Fruit fly (Drosophila melanogaster) whole organism, embryonic: Measurements from ENCODE around the gene CG46301.
A peak's percentile ranks its signal among the peaks of the same experiment; 100 is the strongest.

Source experiments
- Atf6 ChIP-seq: fragments of 200-800 bp; sonication (Bioruptor generic); IDR thresholded peaks from 2 replicates; pipeline ENCODE4 v1.3.6; 2022; ENCODE audit warnings: missing biosample characterization, missing genetic modification characterization
- CG10462 ChIP-seq: fragments of 200-800 bp; sonication (Bioruptor generic); optimal IDR thresholded peaks from 2 replicates; lab custom pipeline; 2016; ENCODE audit warnings: missing biosample characterization, missing genetic modification characterization
- CG10959 ChIP-seq: fragments of 200-800 bp; sonication (Bioruptor generic); IDR thresholded peaks from 2 replicates; pipeline ENCODE4 v1.3.6; 2022; ENCODE audit warnings: missing biosample characterization, missing genetic modification characterization
- CG11247 ChIP-seq: fragments of 200-800 bp; sonication (Bioruptor generic); IDR thresholded peaks from 2 replicates; pipeline ENCODE4 v1.3.6; 2022; ENCODE audit warnings: missing biosample characterization, missing genetic modification characterization
- CG11695 ChIP-seq: fragments of 200-800 bp; sonication (Bioruptor generic); IDR thresholded peaks from 3 replicates; pipeline ENCODE4 v1.3.6; 2022; ENCODE audit warnings: missing biosample characterization, missing genetic modification characterization
- CG14441 ChIP-seq: fragments of 200-800 bp; sonication (Bioruptor generic); IDR thresholded peaks from 2 replicates; pipeline ENCODE4 v1.3.6; 2022; ENCODE audit warnings: missing biosample characterization, missing genetic modification characterization
- CG14667 ChIP-seq: fragments of 200-800 bp; sonication (Bioruptor generic); IDR thresholded peaks from 2 replicates; pipeline ENCODE4 v1.3.6; 2022; ENCODE audit warnings: missing biosample characterization, missing genetic modification characterization
- CG17361 ChIP-seq: fragments of 200-800 bp; sonication (Bioruptor generic); IDR thresholded peaks from 3 replicates; pipeline ENCODE4 v1.3.6; 2022; ENCODE audit warnings: missing biosample characterization, missing genetic modification characterization
- CG2129 ChIP-seq: fragments of 200-800 bp; sonication (Bioruptor generic); IDR thresholded peaks from 2 replicates; pipeline ENCODE4 v1.3.6; 2022; ENCODE audit warnings: missing biosample characterization, missing genetic modification characterization; ENCODE audit not compliant: partially characterized antibody
- CG33213 ChIP-seq: fragments of 200-800 bp; sonication (Bioruptor generic); optimal IDR thresholded peaks from 3 replicates; lab custom pipeline; 2016; ENCODE audit warnings: missing biosample characterization, missing genetic modification characterization
- CG3847 ChIP-seq: fragments of 200-800 bp; sonication (Bioruptor generic); IDR thresholded peaks from 2 replicates; pipeline ENCODE4 v1.3.6; 2022; ENCODE audit warnings: missing biosample characterization, missing genetic modification characterization
- CG6791 ChIP-seq: fragments of 200-800 bp; sonication (Bioruptor generic); IDR thresholded peaks from 3 replicates; pipeline ENCODE4 v1.3.6; 2022; ENCODE audit warnings: missing biosample characterization, missing genetic modification characterization; ENCODE audit not compliant: partially characterized antibody
- CG7839 ChIP-seq: fragments of 200-800 bp; sonication (Bioruptor generic); optimal IDR thresholded peaks from 3 replicates; lab custom pipeline; 2018; ENCODE audit warnings: missing biosample characterization, mild to moderate bottlenecking, missing genetic modification characterization, moderate library complexity
- CG8290 ChIP-seq, 3 experiments: fragments of 200-800 bp; sonication (Bioruptor generic); optimal IDR thresholded peaks; 2 replicates each; lab custom pipeline; 2016 to 2019; ENCODE audit warnings: missing biosample characterization in 3 of 3, missing genetic modification characterization in 3 of 3, mild to moderate bottlenecking in 2 of 3, moderate library complexity in 1 of 3
- CG8478 ChIP-seq: fragments of >200 bp; optimal IDR thresholded peaks from 2 replicates; lab custom pipeline; 2018
- CG9437 ChIP-seq: fragments of 200-800 bp; sonication (Bioruptor generic); optimal IDR thresholded peaks from 2 replicates; lab custom pipeline; 2018; ENCODE audit warnings: missing biosample characterization, mild to moderate bottlenecking, missing genetic modification characterization
- CG9797 ChIP-seq: fragments of 200-800 bp; sonication (Bioruptor generic); optimal IDR thresholded peaks from 3 replicates; lab custom pipeline; 2018; ENCODE audit warnings: missing biosample characterization, mild to moderate bottlenecking, missing genetic modification characterization
- CG9932 ChIP-seq: fragments of 200-800 bp; sonication (Bioruptor generic); IDR thresholded peaks from 2 replicates; pipeline ENCODE4 v1.3.6; 2022; ENCODE audit warnings: missing biosample characterization, missing genetic modification characterization
- Chrac-16 ChIP-seq: fragments of 200-800 bp; sonication (Bioruptor generic); optimal IDR thresholded peaks from 3 replicates; lab custom pipeline; 2016; ENCODE audit warnings: missing biosample characterization, missing genetic modification characterization
- E2f1 ChIP-seq: fragments of 200-800 bp; sonication (Bioruptor generic); IDR thresholded peaks from 2 replicates; pipeline ENCODE4 v1.3.6; 2022; ENCODE audit warnings: missing biosample characterization, missing genetic modification characterization
- Ets65A ChIP-seq: fragments of 200-800 bp; sonication (Bioruptor generic); peaks from one replicate; lab custom pipeline; 2016; ENCODE audit warnings: missing biosample characterization, missing genetic modification characterization
- Gsc ChIP-seq: fragments of 200-800 bp; sonication (Bioruptor generic); IDR thresholded peaks from 2 replicates; pipeline ENCODE4 v1.3.6; 2022; ENCODE audit warnings: missing biosample characterization, missing genetic modification characterization
- HHEX ChIP-seq: fragments of 200-800 bp; sonication (Bioruptor generic); optimal IDR thresholded peaks from 3 replicates; lab custom pipeline; 2017; ENCODE audit warnings: missing biosample characterization, mild to moderate bottlenecking, missing genetic modification characterization, missing genetic modification reagents
- Kr ChIP-seq: fragments of 200-800 bp; sonication (Bioruptor generic); optimal IDR thresholded peaks from 2 replicates; lab custom pipeline; 2017; ENCODE audit warnings: missing biosample characterization, mild to moderate bottlenecking, missing genetic modification characterization
- Lhr ChIP-seq: fragments of 200-800 bp; sonication (Bioruptor generic); optimal IDR thresholded peaks from 3 replicates; lab custom pipeline; 2017; ENCODE audit warnings: mild to moderate bottlenecking, missing biosample characterization, missing genetic modification reagents, missing genetic modification characterization
- Max ChIP-seq: fragments of 200-800 bp; sonication (Bioruptor generic); optimal IDR thresholded peaks from 2 replicates; lab custom pipeline; 2016; ENCODE audit warnings: missing biosample characterization, mild to moderate bottlenecking, missing genetic modification characterization
- Nf-YA ChIP-seq: fragments of 200-800 bp; sonication (Bioruptor generic); IDR thresholded peaks from 2 replicates; pipeline ENCODE4 v1.3.6; 2022; ENCODE audit warnings: missing biosample characterization, missing genetic modification characterization
- PHDP ChIP-seq: fragments of 200-800 bp; sonication (Bioruptor generic); optimal IDR thresholded peaks from 3 replicates; lab custom pipeline; 2018; ENCODE audit warnings: missing biosample characterization, mild to moderate bottlenecking, missing genetic modification characterization, moderate library complexity
- Rx ChIP-seq: fragments of 200-800 bp; sonication (Bioruptor generic); IDR thresholded peaks from 2 replicates; pipeline ENCODE4 v1.3.6; 2022; ENCODE audit warnings: missing biosample characterization, missing genetic modification characterization
- Sry-δ ChIP-seq: fragments of 200-800 bp; sonication (Bioruptor generic); optimal IDR thresholded peaks from 2 replicates; lab custom pipeline; 2016; ENCODE audit warnings: missing biosample characterization, missing genetic modification characterization
- Usf ChIP-seq: fragments of 200-800 bp; sonication (Bioruptor generic); optimal IDR thresholded peaks from 2 replicates; lab custom pipeline; 2017; ENCODE audit warnings: missing genotype, missing biosample characterization, missing genetic modification characterization
- bab2 ChIP-seq: fragments of 200-800 bp; sonication (Bioruptor generic); optimal IDR thresholded peaks from 2 replicates; lab custom pipeline; 2016; ENCODE audit warnings: missing biosample characterization, missing genetic modification characterization
- bsh ChIP-seq, 2 experiments: fragments of 200-800 bp; sonication (Bioruptor generic); optimal IDR thresholded peaks; 2 replicates each; lab custom pipeline; 2017 to 2018; ENCODE audit warnings: mild to moderate bottlenecking in 2 of 2, missing biosample characterization in 2 of 2, missing genetic modification characterization in 2 of 2, moderate library complexity in 1 of 2
- corto ChIP-seq: fragments of 200-800 bp; sonication (Bioruptor generic); optimal IDR thresholded peaks from 2 replicates; lab custom pipeline; 2016; ENCODE audit warnings: missing biosample characterization, mild to moderate bottlenecking, missing genetic modification characterization, moderate library complexity
- croc ChIP-seq: fragments of 200-800 bp; sonication (Bioruptor generic); conservative IDR thresholded peaks from 3 replicates; pipeline ENCODE4 v1.3.6; 2022; ENCODE audit warnings: missing biosample characterization, missing genetic modification characterization
- dm ChIP-seq: fragments of 200-800 bp; sonication (Bioruptor generic); optimal IDR thresholded peaks from 3 replicates; lab custom pipeline; 2016; ENCODE audit warnings: missing biosample characterization, missing genetic modification characterization
- dmrt99B ChIP-seq: fragments of 200-800 bp; sonication (Bioruptor generic); optimal IDR thresholded peaks from 2 replicates; lab custom pipeline; 2018; ENCODE audit warnings: missing biosample characterization, mild to moderate bottlenecking, missing genetic modification characterization, moderate library complexity
- esg ChIP-seq: fragments of 200-800 bp; sonication (Bioruptor generic); conservative IDR thresholded peaks from 2 replicates; pipeline ENCODE4 v1.3.6; 2022; ENCODE audit warnings: missing biosample characterization, missing genetic modification characterization
- fd96Cb ChIP-seq: fragments of 200-800 bp; sonication (Bioruptor generic); optimal IDR thresholded peaks from 2 replicates; lab custom pipeline; 2018; ENCODE audit warnings: missing biosample characterization, mild to moderate bottlenecking, missing genetic modification characterization, moderate library complexity
- fru ChIP-seq: fragments of >200 bp; optimal IDR thresholded peaks from 2 replicates; lab custom pipeline; 2017
- gt ChIP-seq: fragments of 200-800 bp; sonication (Bioruptor generic); IDR thresholded peaks from 2 replicates; pipeline ENCODE4 v1.3.6; 2022; ENCODE audit warnings: missing biosample characterization, missing genetic modification characterization
- hbn ChIP-seq: fragments of 200-800 bp; sonication (Bioruptor generic); IDR thresholded peaks from 2 replicates; pipeline ENCODE4 v1.3.6; 2022; ENCODE audit warnings: missing biosample characterization, missing genetic modification characterization; ENCODE audit not compliant: partially characterized antibody
- jigr1 ChIP-seq: fragments of 200-800 bp; sonication (Bioruptor generic); IDR thresholded peaks from 3 replicates; pipeline ENCODE4 v1.3.6; 2022; ENCODE audit warnings: missing biosample characterization, missing genetic modification characterization
- mirr ChIP-seq: fragments of 200-800 bp; sonication (Bioruptor generic); optimal IDR thresholded peaks from 3 replicates; lab custom pipeline; 2018; ENCODE audit warnings: missing biosample characterization, mild to moderate bottlenecking, missing genetic modification characterization
- oc ChIP-seq: fragments of 200-800 bp; sonication (Bioruptor generic); optimal IDR thresholded peaks from 2 replicates; lab custom pipeline; 2018; ENCODE audit warnings: missing biosample characterization, mild to moderate bottlenecking, missing genetic modification characterization, moderate library complexity
- psq ChIP-seq: fragments of 200-800 bp; sonication (Bioruptor generic); optimal IDR thresholded peaks from 2 replicates; lab custom pipeline; 2017; ENCODE audit warnings: missing biosample characterization, missing genetic modification characterization
- ranshi ChIP-seq: fragments of 200-800 bp; sonication (Bioruptor generic); IDR thresholded peaks from 2 replicates; pipeline ENCODE4 v1.3.6; 2022; ENCODE audit warnings: missing biosample characterization, missing genetic modification characterization
- repo ChIP-seq: fragments of 200-800 bp; sonication (Bioruptor generic); optimal IDR thresholded peaks from 2 replicates; lab custom pipeline; 2016; ENCODE audit warnings: missing biosample characterization, missing genetic modification characterization
- rib ChIP-seq: fragments of 200-800 bp; sonication (Bioruptor generic); IDR thresholded peaks from 2 replicates; pipeline ENCODE4 v1.3.6; 2022; ENCODE audit warnings: missing biosample characterization, missing genetic modification characterization
- sens ChIP-seq: fragments of 200-800 bp; sonication (Bioruptor generic); peaks from one replicate; lab custom pipeline; 2016; ENCODE audit warnings: missing biosample characterization, missing genetic modification characterization
- stwl ChIP-seq: fragments of 200-800 bp; sonication (Bioruptor generic); optimal IDR thresholded peaks from 3 replicates; lab custom pipeline; 2018; ENCODE audit warnings: missing biosample characterization, mild to moderate bottlenecking, missing genetic modification characterization, moderate library complexity
- tap ChIP-seq: fragments of 200-800 bp; optimal IDR thresholded peaks from 3 replicates; lab custom pipeline; 2019; ENCODE audit warnings: missing biosample characterization, mild to moderate bottlenecking, missing genetic modification characterization, moderate library complexity
- zfh2 ChIP-seq: fragments of 200-800 bp; sonication (Bioruptor generic); optimal IDR thresholded peaks from 2 replicates; lab custom pipeline; 2016; ENCODE audit warnings: missing biosample characterization, missing genetic modification characterization

The CG46301 gene

DNA sequence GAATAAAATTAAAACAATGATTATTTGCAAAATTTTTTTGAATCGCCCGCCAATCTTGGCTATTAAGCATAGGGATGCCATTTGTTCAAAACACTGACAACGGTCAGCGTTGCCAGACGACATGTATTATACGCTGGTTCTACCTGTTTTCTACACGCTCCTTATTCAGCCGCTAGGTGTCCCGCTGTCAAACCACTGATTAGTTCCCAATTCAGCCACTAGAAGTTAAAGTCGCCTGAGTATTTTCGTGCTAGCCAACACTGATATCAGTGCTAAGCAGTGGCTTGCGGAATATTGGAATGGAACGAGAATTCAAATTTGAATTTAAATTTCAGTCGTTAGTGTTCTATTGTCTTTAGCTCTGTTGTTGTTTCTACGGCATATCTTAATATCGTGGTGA is 9.3 kb upstream of the CG46301 start (continued):
- TF ChIP-seq corto (GFP tag; lab: Kevin White, UChicago) (no peak), fru (lab: Kevin White, UChicago) (no peak), Usf (GFP tag; lab: Kevin White, UChicago) (no peak), ranshi (GFP tag; lab: Robert Waterston, UW) (peak; percentile 66), CG3847 (GFP tag; lab: Robert Waterston, UW) (peak; percentile 89), Kr (GFP tag; lab: Kevin White, UChicago) (no peak), gt (GFP tag; lab: Robert Waterston, UW) (no peak; the same call in 1 of the 2 replicates), HHEX (GFP tag; lab: Kevin White, UChicago) (no peak), Lhr (peak; percentile 81), CG10959 (GFP tag; lab: Robert Waterston, UW) (peak; percentile 48; the same call in 1 of the 2 replicates), dm (no peak), CG9797 (no peak), hbn (GFP tag; lab: Robert Waterston, UW) (no peak), bab2 (GFP tag; lab: Kevin White, UChicago) (peak; percentile 34), Rx (peak; percentile 43; the same call in 1 of the 2 replicates), croc (GFP tag; lab: Robert Waterston, UW) (peak; percentile 16; the same call in 1 of the 3 replicates), tap (tag; lab: Kevin White, UChicago) (no peak), Chrac-16 (GFP tag; lab: Kevin White, UChicago) (peak; percentile 31), rib (no peak), oc (tag; lab: Kevin White, UChicago) (no peak), zfh2 (peak; percentile 54), stwl (peak; percentile 98), bsh (GFP tag; optimal IDR thresholded peaks at IDR 0.05; lab: Kevin White, UChicago) (no peak), sens (peak; percentile 67), CG14441 (GFP tag; lab: Robert Waterston, UW) (no peak; the same call in 1 of the 2 replicates), mirr (GFP tag; lab: Kevin White, UChicago) (no peak), E2f1 (GFP tag; lab: Robert Waterston, UW) (no peak), dmrt99B (tag; lab: Kevin White, UChicago) (no peak), CG9437 (GFP tag; lab: Kevin White, UChicago) (no peak), CG7839 (tag; lab: Kevin White, UChicago) (no peak), Atf6 (GFP tag; lab: Robert Waterston, UW) (no peak), Ets65A (peak; percentile 95), CG33213 (GFP tag; lab: Kevin White, UChicago) (peak; percentile 72), CG10462 (no peak), repo (GFP tag; lab: Kevin White, UChicago) (peak; percentile 55), Nf-YA (GFP tag; lab: Robert Waterston, UW) (no peak), CG8290 (GFP tag; optimal IDR thresholded peaks at IDR 0.05; lab: Kevin White, UChicago) (peak; percentile 85), CG8290 (tag; optimal IDR thresholded peaks at IDR 0.05; lab: Kevin White, UChicago) (peak in 1 of 2 experiments; percentile 77), Gsc (GFP tag; lab: Robert Waterston, UW) (no peak), CG9932 (GFP tag; lab: Robert Waterston, UW) (no peak), psq (no peak), CG8478 (lab: Kevin White, UChicago) (no peak), CG6791 (GFP tag; lab: Robert Waterston, UW) (peak; percentile 75), CG14667 (GFP tag; lab: Robert Waterston, UW) (peak; percentile 67), Sry-δ (GFP tag; lab: Kevin White, UChicago) (no peak), CG11695 (GFP tag; lab: Robert Waterston, UW) (no peak), CG11247 (GFP tag; lab: Robert Waterston, UW) (no peak), CG17361 (no peak), CG2129 (GFP tag; lab: Robert Waterston, UW) (no peak), Max (GFP tag; lab: Kevin White, UChicago) (no peak), esg (GFP tag; lab: Robert Waterston, UW) (no peak), jigr1 (GFP tag; lab: Robert Waterston, UW) (no peak), PHDP (tag; lab: Kevin White, UChicago) (no peak), fd96Cb (no peak)
